Fruit fly (Drosophila melanogaster): Measurements from ENCODE around the gene CG14442.
A peak's percentile ranks its signal among the peaks of the same experiment; 100 is the strongest.

The CG14442 gene

DNA sequence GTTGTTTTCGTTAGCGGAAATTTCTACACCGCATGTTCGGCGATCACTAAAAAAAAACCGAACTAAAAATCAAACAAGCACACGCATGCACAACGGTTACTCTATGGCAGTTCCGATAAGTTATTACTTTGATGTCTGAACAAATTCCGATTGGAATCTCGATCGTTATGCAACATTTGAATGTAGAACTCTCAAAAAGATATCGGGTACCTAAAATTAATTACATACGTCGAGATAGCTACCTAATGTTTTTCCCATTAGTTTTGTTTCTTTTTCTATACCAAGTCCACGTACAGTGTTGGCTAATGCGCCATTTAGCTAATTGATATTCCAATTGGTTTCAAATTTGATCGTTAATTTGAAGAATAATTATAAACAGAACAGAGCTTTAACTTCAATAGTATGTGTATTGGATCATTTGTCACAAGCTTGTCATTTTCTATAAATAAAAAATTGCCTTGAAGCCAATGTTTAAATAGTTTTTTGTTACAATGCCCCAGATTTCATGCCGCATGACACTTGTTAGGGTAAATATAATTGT lies 6.3 kb upstream of the CG14442 start:
- TF ChIP-seq N (GFP tag; optimal IDR thresholded peaks at IDR 0.05) (no peak), br (GFP tag; optimal IDR thresholded peaks at IDR 0.05) (no peak), CrebA (GFP tag; optimal IDR thresholded peaks at IDR 0.05; ENCODE audit: borderline replicate concordance) (no peak), Jra (GFP tag; optimal IDR thresholded peaks at IDR 0.05) (no peak), Hr83 (GFP tag; optimal IDR thresholded peaks at IDR 0.05; ENCODE audit: poor library complexity, severe bottlenecking) (no peak), h (GFP tag; optimal IDR thresholded peaks at IDR 0.05) (no peak), CG32264 (GFP tag; optimal IDR thresholded peaks at IDR 0.05) (no peak)

DNA sequence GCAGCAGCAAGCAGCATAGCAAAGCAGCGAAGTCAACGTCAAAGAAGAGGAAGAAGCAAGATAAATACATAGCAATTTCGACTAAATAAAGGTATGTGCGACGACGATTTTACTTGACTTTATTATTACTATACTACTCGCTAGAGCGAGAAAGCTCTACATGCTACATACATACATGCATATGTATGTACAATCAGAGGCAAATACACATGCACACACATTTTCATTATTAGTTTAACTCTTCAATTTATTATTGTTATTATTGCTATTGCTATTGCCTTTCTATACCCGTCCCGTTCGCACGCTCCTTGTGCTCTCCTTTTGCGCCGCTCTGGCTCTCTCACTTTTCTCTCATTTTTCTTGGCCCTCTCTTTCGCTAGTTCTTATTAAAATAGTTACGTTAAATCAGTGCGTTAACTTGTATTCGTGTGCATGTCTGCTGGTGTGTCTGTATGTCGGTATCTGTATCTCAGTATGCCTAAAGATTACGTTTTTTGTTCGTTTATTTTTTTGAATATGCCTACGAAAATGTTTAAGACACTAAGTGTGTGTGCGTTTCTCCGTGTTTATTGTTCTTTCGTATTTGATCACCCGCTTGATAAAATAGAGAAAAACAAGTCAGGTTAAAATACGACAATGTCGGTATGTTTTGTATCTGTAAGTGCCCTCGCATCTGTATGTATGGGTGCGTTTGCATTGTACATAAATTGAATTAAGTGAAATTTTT lies 5.6 kb upstream of the CG14442 start:
- no peak for TF ChIP-seq fru (GFP tag; optimal IDR thresholded peaks at IDR 0.05)
- no peak for TF ChIP-seq Sp1 (GFP tag; optimal IDR thresholded peaks at IDR 0.05)
- TF ChIP-seq Hr83 (GFP tag; optimal IDR thresholded peaks at IDR 0.05; ENCODE audit: poor library complexity, severe bottlenecking) = no peak
- TF ChIP-seq rgr (GFP tag; optimal IDR thresholded peaks at IDR 0.05) = no peak
- no peak for TF ChIP-seq br (GFP tag; optimal IDR thresholded peaks at IDR 0.05)
- no peak for TF ChIP-seq dl (GFP tag; optimal IDR thresholded peaks at IDR 0.05; ENCODE audit: insufficient read depth in 1 of 2, partially characterized antibody in 2 of 2)
- no peak for TF ChIP-seq dmrt93B (GFP tag; optimal IDR thresholded peaks at IDR 0.05)
- no peak for TF ChIP-seq Dfd (GFP tag; optimal IDR thresholded peaks at IDR 0.05)
- TF ChIP-seq Dif (GFP tag; optimal IDR thresholded peaks at IDR 0.05; ENCODE audit: partially characterized antibody) = no peak
- TF ChIP-seq Abd-B (GFP tag; optimal IDR thresholded peaks at IDR 0.05) = no peak

DNA sequence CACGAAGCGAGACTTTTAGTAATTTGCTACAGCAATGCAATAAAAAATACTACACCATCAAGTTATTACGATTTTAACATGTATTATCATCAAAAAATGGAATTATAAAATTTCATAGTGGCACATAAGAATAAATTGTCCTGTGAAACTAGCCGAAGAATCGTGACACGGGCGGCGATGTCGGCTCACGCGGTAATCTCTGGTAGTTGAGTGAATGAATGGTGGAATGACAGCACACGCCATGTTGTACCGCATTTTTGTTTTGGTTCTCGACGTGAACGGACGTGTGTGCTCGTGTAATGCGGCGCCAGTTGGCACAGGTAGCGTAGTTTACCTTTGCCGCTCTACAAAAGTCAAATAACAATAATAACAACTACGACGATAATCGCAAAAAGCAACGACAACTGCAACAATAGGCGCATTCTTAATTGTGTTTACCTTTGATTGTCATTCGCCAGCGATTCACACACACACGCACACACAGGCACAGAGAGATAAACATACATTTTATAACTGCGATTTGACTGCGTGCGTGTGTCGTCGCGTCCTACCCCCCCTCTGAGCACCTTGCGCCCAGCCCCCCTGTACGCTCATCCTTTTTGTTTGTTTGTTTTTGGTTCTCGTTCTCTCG lies 4.6 kb upstream of the CG14442 start, which contains the start of gene CG14441:
Gene CG14441, plus strand, starts transcription at position 254 of the 631 bp plus-strand sequence.
- TF ChIP-seq CG32264 (GFP tag; optimal IDR thresholded peaks at IDR 0.05) = peak; percentile 47
- TF ChIP-seq usp (GFP tag; optimal IDR thresholded peaks at IDR 0.05) = no peak
- TF ChIP-seq foxo (GFP tag; optimal IDR thresholded peaks at IDR 0.05) = peak in 1 of 2 experiments; percentile 51
- TF ChIP-seq GATAd (GFP tag; optimal IDR thresholded peaks at IDR 0.05) = no peak
- TF ChIP-seq Mio (GFP tag; optimal IDR thresholded peaks at IDR 0.05) = no peak
- TF ChIP-seq Jra (GFP tag; optimal IDR thresholded peaks at IDR 0.05) = no peak
- TF ChIP-seq lola (GFP tag; optimal IDR thresholded peaks at IDR 0.05) = no peak
- TF ChIP-seq dsf (GFP tag; optimal IDR thresholded peaks at IDR 0.05; ENCODE audit: borderline replicate concordance) = no peak
- TF ChIP-seq Vsx2 (GFP tag; optimal IDR thresholded peaks at IDR 0.05; ENCODE audit: partially characterized antibody) = no peak
- TF ChIP-seq brk (GFP tag; optimal IDR thresholded peaks at IDR 0.05) = peak; percentile 44
- peak; percentile 57 for TF ChIP-seq br (GFP tag; optimal IDR thresholded peaks at IDR 0.05)
- TF ChIP-seq sv (GFP tag; optimal IDR thresholded peaks at IDR 0.05) = peak; percentile 34
- TF ChIP-seq dl (GFP tag; optimal IDR thresholded peaks at IDR 0.05; ENCODE audit: insufficient read depth in 1 of 2, partially characterized antibody in 2 of 2) = no peak
- TF ChIP-seq sage (GFP tag; optimal IDR thresholded peaks at IDR 0.05) = peak; percentile 21
- TF ChIP-seq CG9705 (GFP tag; optimal IDR thresholded peaks at IDR 0.05) = peak; percentile 17
- TF ChIP-seq h (GFP tag; optimal IDR thresholded peaks at IDR 0.05) = peak; percentile 66
- TF ChIP-seq jim (GFP tag; optimal IDR thresholded peaks at IDR 0.05) = no peak
- TF ChIP-seq Sp1 (GFP tag; optimal IDR thresholded peaks at IDR 0.05) = peak; percentile 73
- no peak for TF ChIP-seq Hr78 (GFP tag; optimal IDR thresholded peaks at IDR 0.05)
- peak; percentile 50 for TF ChIP-seq HLH106 (tag; optimal IDR thresholded peaks at IDR 0.05)
- TF ChIP-seq rgr (GFP tag; optimal IDR thresholded peaks at IDR 0.05) = peak; percentile 65
- TF ChIP-seq Hnf4 (GFP tag; optimal IDR thresholded peaks at IDR 0.05) = peak; percentile 45
- TF ChIP-seq Rel (GFP tag; optimal IDR thresholded peaks at IDR 0.05) = peak; percentile 57
- peak; percentile 21 for TF ChIP-seq Rel (tag; optimal IDR thresholded peaks at IDR 0.05)
- peak; percentile 40 for TF ChIP-seq OdsH (GFP tag; optimal IDR thresholded peaks at IDR 0.05)
- TF ChIP-seq fru (GFP tag; optimal IDR thresholded peaks at IDR 0.05) = peak; percentile 100
- no peak for TF ChIP-seq pan (optimal IDR thresholded peaks at IDR 0.05)
- no peak for TF ChIP-seq Dif (GFP tag; optimal IDR thresholded peaks at IDR 0.05; ENCODE audit: partially characterized antibody)
- no peak for TF ChIP-seq Hr83 (GFP tag; optimal IDR thresholded peaks at IDR 0.05; ENCODE audit: poor library complexity, severe bottlenecking)
- peak; percentile 69 for TF ChIP-seq psq (GFP tag; optimal IDR thresholded peaks at IDR 0.05)
- peak; percentile 39 for TF ChIP-seq ey (GFP tag; optimal IDR thresholded peaks at IDR 0.05)
- TF ChIP-seq Myc (optimal IDR thresholded peaks at IDR 0.05) = peak; percentile 71
- TF ChIP-seq N (GFP tag; optimal IDR thresholded peaks at IDR 0.05) = no peak
- TF ChIP-seq Abd-B (GFP tag; optimal IDR thresholded peaks at IDR 0.05) = no peak
- TF ChIP-seq woc (GFP tag; optimal IDR thresholded peaks at IDR 0.05) = peak; percentile 93
- TF ChIP-seq CrebA (GFP tag; optimal IDR thresholded peaks at IDR 0.05; ENCODE audit: borderline replicate concordance) = no peak
- peak; percentile 3 for TF ChIP-seq dmrt93B (GFP tag; optimal IDR thresholded peaks at IDR 0.05)
- TF ChIP-seq Dfd (GFP tag; optimal IDR thresholded peaks at IDR 0.05) = no peak
- TF ChIP-seq tai (GFP tag; optimal IDR thresholded peaks at IDR 0.05) = no peak
